Fruit fly (Drosophila melanogaster) whole organism, wandering third instar larva: ENCODE data around the gene CG43155.

Experiments used
- CrebA ChIP-seq: fragments of 200-800 bp; sonication (Bioruptor generic); optimal IDR thresholded peaks from 2 replicates; lab custom pipeline; 2016; ENCODE audit warnings: missing biosample characterization, mild to moderate bottlenecking, missing genetic modification characterization, borderline replicate concordance
- Myc ChIP-seq: fragments of >200 bp; optimal IDR thresholded peaks from 2 replicates; lab custom pipeline; 2017
- N ChIP-seq: fragments of >200 bp; optimal IDR thresholded peaks from 2 replicates; lab custom pipeline; 2018; ENCODE audit warnings: missing biosample characterization, missing external identifiers, missing genetic modification characterization
- OdsH ChIP-seq: fragments of 200-800 bp; sonication (Bioruptor generic); optimal IDR thresholded peaks from 2 replicates; lab custom pipeline; 2016; ENCODE audit warnings: missing biosample characterization, mild to moderate bottlenecking, missing genetic modification characterization
- brk ChIP-seq: fragments of 200-800 bp; sonication (Bioruptor generic); optimal IDR thresholded peaks from 2 replicates; lab custom pipeline; 2016; ENCODE audit warnings: missing biosample characterization, mild to moderate bottlenecking, missing genetic modification characterization

- peak; percentile 94 for TF ChIP-seq CrebA (GFP tag; lab: Kevin White, UChicago)
- no peak for TF ChIP-seq Myc
- no peak for TF ChIP-seq brk (GFP tag; lab: Kevin White, UChicago)
- TF ChIP-seq OdsH (GFP tag; lab: Kevin White, UChicago) = no peak
- TF ChIP-seq N (GFP tag; lab: Kevin White, UChicago) = no peak
These were observed 23.7 kb downstream of the CG43155 start, which contains the start of gene Uba5 for dm6 chrX:11483297-11483696.
